Fruit fly (Drosophila melanogaster) whole organism, embryonic: ENCODE data around the gene Bx.

Experiments used
- Aef1 ChIP-seq: fragments of 200-800 bp; sonication (Bioruptor generic); IDR thresholded peaks from 3 replicates; pipeline ENCODE4 v1.3.6; 2022; ENCODE audit warnings: missing biosample characterization, missing genetic modification characterization
- CG1024 ChIP-seq: fragments of 200-800 bp; sonication (Bioruptor generic); IDR thresholded peaks from 2 replicates; pipeline ENCODE4 v1.3.6; 2022; ENCODE audit warnings: missing biosample characterization, missing genetic modification characterization
- CG14710 ChIP-seq: fragments of 200-800 bp; sonication (Bioruptor generic); optimal IDR thresholded peaks from 3 replicates; lab custom pipeline; 2019; ENCODE audit warnings: missing biosample characterization, mild to moderate bottlenecking, missing genetic modification characterization, moderate library complexity
- CG15514 ChIP-seq: fragments of 200-800 bp; sonication (Bioruptor generic); optimal IDR thresholded peaks from 3 replicates; lab custom pipeline; 2017; ENCODE audit warnings: missing biosample characterization, missing genetic modification characterization, mild to moderate bottlenecking, moderate library complexity, missing genetic modification reagents
- CG18262 ChIP-seq: fragments of 200-800 bp; optimal IDR thresholded peaks from 3 replicates; lab custom pipeline; 2019; ENCODE audit warnings: missing biosample characterization, mild to moderate bottlenecking, missing genetic modification characterization, moderate library complexity
- CG31365 ChIP-seq: fragments of 200-800 bp; sonication (Bioruptor generic); optimal IDR thresholded peaks from 2 replicates; lab custom pipeline; 2018; ENCODE audit warnings: missing biosample characterization, mild to moderate bottlenecking, missing genetic modification characterization
- CG31388 ChIP-seq: fragments of 200-800 bp; sonication (Bioruptor generic); optimal IDR thresholded peaks from 2 replicates; lab custom pipeline; 2016; ENCODE audit warnings: missing biosample characterization, missing genetic modification characterization
- CG31441 ChIP-seq: fragments of 200-800 bp; sonication (Bioruptor generic); IDR thresholded peaks from 2 replicates; pipeline ENCODE4 v1.3.6; 2022; ENCODE audit warnings: missing biosample characterization, missing genetic modification characterization
- CG32767 ChIP-seq: fragments of 200-800 bp; sonication (Bioruptor generic); IDR thresholded peaks from 2 replicates; pipeline ENCODE4 v1.3.6; 2022; ENCODE audit warnings: missing biosample characterization, missing genetic modification characterization
- CG3407 ChIP-seq: fragments of 200-800 bp; sonication (Bioruptor generic); optimal IDR thresholded peaks from 2 replicates; lab custom pipeline; 2018; ENCODE audit warnings: missing biosample characterization, mild to moderate bottlenecking, missing genetic modification characterization
- CG6689 ChIP-seq: fragments of 200-800 bp; sonication (Bioruptor generic); IDR thresholded peaks from 2 replicates; pipeline ENCODE4 v1.3.6; 2022; ENCODE audit warnings: missing biosample characterization, missing genetic modification characterization
- CG7556 ChIP-seq: fragments of 200-800 bp; sonication (Bioruptor generic); optimal IDR thresholded peaks from 2 replicates; lab custom pipeline; 2017; ENCODE audit warnings: missing biosample characterization, mild to moderate bottlenecking, missing genetic modification characterization
- CG7839 ChIP-seq: fragments of 200-800 bp; sonication (Bioruptor generic); optimal IDR thresholded peaks from 3 replicates; lab custom pipeline; 2018; ENCODE audit warnings: missing biosample characterization, mild to moderate bottlenecking, missing genetic modification characterization, moderate library complexity
- CG9215 ChIP-seq: fragments of 200-800 bp; sonication (Bioruptor generic); IDR thresholded peaks from 2 replicates; pipeline ENCODE4 v1.3.6; 2022; ENCODE audit warnings: missing biosample characterization, missing genetic modification characterization
- CG9797 ChIP-seq: fragments of 200-800 bp; sonication (Bioruptor generic); optimal IDR thresholded peaks from 3 replicates; lab custom pipeline; 2018; ENCODE audit warnings: missing biosample characterization, mild to moderate bottlenecking, missing genetic modification characterization
- D ChIP-seq, 2 experiments: fragments of 200-800 bp in 1 of 2; fragments of >200 bp in 1 of 2; sonication (Bioruptor generic) in 1 of 2; optimal IDR thresholded peaks; 2 replicates in 1 of 2; 3 replicates in 1 of 2; lab custom pipeline; 2017; ENCODE audit warnings: mild to moderate bottlenecking in 1 of 2, missing biosample characterization in 1 of 2, missing genetic modification characterization in 1 of 2, missing genetic modification reagents in 1 of 2
- Dbx ChIP-seq: fragments of 200-800 bp; sonication (Bioruptor generic); IDR thresholded peaks from 3 replicates; pipeline ENCODE4 v1.3.6; 2022; ENCODE audit warnings: missing biosample characterization, missing genetic modification characterization
- Dp ChIP-seq: fragments of 200-800 bp; sonication (Bioruptor generic); optimal IDR thresholded peaks from 2 replicates; lab custom pipeline; 2018; ENCODE audit warnings: missing biosample characterization, mild to moderate bottlenecking, missing genetic modification characterization, moderate library complexity
- Hmx ChIP-seq: fragments of 200-800 bp; sonication (Bioruptor generic); optimal IDR thresholded peaks from 2 replicates; lab custom pipeline; 2016; ENCODE audit warnings: missing biosample characterization, missing genetic modification characterization
- Hr3 ChIP-seq: fragments of 200-800 bp; sonication (Bioruptor generic); optimal IDR thresholded peaks from 3 replicates; lab custom pipeline; 2016; ENCODE audit warnings: missing biosample characterization, missing genetic modification characterization
- Jarid2 ChIP-seq: fragments of 200-800 bp; sonication (Bioruptor generic); optimal IDR thresholded peaks from 3 replicates; lab custom pipeline; 2017; ENCODE audit warnings: mild to moderate bottlenecking, missing biosample characterization, missing genetic modification reagents, missing genetic modification characterization
- Lim3 ChIP-seq: fragments of 200-800 bp; sonication (Bioruptor generic); IDR thresholded peaks from 2 replicates; pipeline ENCODE4 v1.3.6; 2022; ENCODE audit warnings: missing biosample characterization, missing genetic modification characterization
- Lpt ChIP-seq: fragments of >200 bp; optimal IDR thresholded peaks from 2 replicates; lab custom pipeline; 2018; ENCODE audit warnings: missing biosample characterization, missing genetic modification characterization
- Med ChIP-seq: fragments of 200-800 bp; sonication (Bioruptor generic); peaks from one replicate; lab custom pipeline; 2016; ENCODE audit warnings: missing biosample characterization, missing genetic modification characterization, mild to moderate bottlenecking, inconsistent platforms, moderate library complexity
- Nf-YA ChIP-seq: fragments of 200-800 bp; sonication (Bioruptor generic); IDR thresholded peaks from 2 replicates; pipeline ENCODE4 v1.3.6; 2022; ENCODE audit warnings: missing biosample characterization, missing genetic modification characterization
- Oaz ChIP-seq: fragments of 200-800 bp; sonication (Bioruptor generic); IDR thresholded peaks from 2 replicates; pipeline ENCODE4 v1.3.6; 2022; ENCODE audit warnings: missing biosample characterization, missing genetic modification characterization
- Oli ChIP-seq: fragments of 200-800 bp; sonication (Bioruptor generic); optimal IDR thresholded peaks from 2 replicates; lab custom pipeline; 2018; ENCODE audit warnings: missing biosample characterization, mild to moderate bottlenecking, missing genetic modification characterization, moderate library complexity
- Xrp1 ChIP-seq: fragments of 200-800 bp; sonication (Bioruptor generic); IDR thresholded peaks from 2 replicates; pipeline ENCODE4 v1.3.6; 2022; ENCODE audit warnings: missing biosample characterization, missing genetic modification characterization
- ara ChIP-seq: fragments of 200-800 bp; sonication (Bioruptor generic); IDR thresholded peaks from 2 replicates; pipeline ENCODE4 v1.3.6; 2022; ENCODE audit warnings: missing biosample characterization, missing genetic modification characterization
- bab2 ChIP-seq: fragments of 200-800 bp; sonication (Bioruptor generic); optimal IDR thresholded peaks from 2 replicates; lab custom pipeline; 2016; ENCODE audit warnings: missing biosample characterization, missing genetic modification characterization
- bsh ChIP-seq, 2 experiments: fragments of 200-800 bp; sonication (Bioruptor generic); optimal IDR thresholded peaks; 2 replicates each; lab custom pipeline; 2017 to 2018; ENCODE audit warnings: mild to moderate bottlenecking in 2 of 2, missing biosample characterization in 2 of 2, missing genetic modification characterization in 2 of 2, moderate library complexity in 1 of 2
- btn ChIP-seq: fragments of 200-800 bp; sonication (Bioruptor generic); optimal IDR thresholded peaks from 2 replicates; lab custom pipeline; 2016; ENCODE audit warnings: missing biosample characterization, missing genetic modification characterization
- cad ChIP-seq: fragments of >200 bp; optimal IDR thresholded peaks from 2 replicates; lab custom pipeline; 2017; ENCODE audit warnings: missing biosample characterization, missing genetic modification characterization
- dmrt99B ChIP-seq: fragments of 200-800 bp; sonication (Bioruptor generic); optimal IDR thresholded peaks from 2 replicates; lab custom pipeline; 2018; ENCODE audit warnings: missing biosample characterization, mild to moderate bottlenecking, missing genetic modification characterization, moderate library complexity
- en ChIP-seq: fragments of 200-800 bp; sonication (Bioruptor generic); optimal IDR thresholded peaks from 2 replicates; lab custom pipeline; 2016; ENCODE audit warnings: missing biosample characterization, missing genetic modification characterization
- esg ChIP-seq: fragments of 200-800 bp; sonication (Bioruptor generic); conservative IDR thresholded peaks from 2 replicates; pipeline ENCODE4 v1.3.6; 2022; ENCODE audit warnings: missing biosample characterization, missing genetic modification characterization
- onecut ChIP-seq: fragments of 200-800 bp; sonication (Bioruptor generic); IDR thresholded peaks from 2 replicates; pipeline ENCODE4 v1.3.6; 2022; ENCODE audit warnings: missing biosample characterization, missing genetic modification characterization
- p53 ChIP-seq: fragments of 200-800 bp; sonication (Bioruptor generic); optimal IDR thresholded peaks from 2 replicates; lab custom pipeline; 2016; ENCODE audit warnings: missing biosample characterization, missing genetic modification characterization
- pnt ChIP-seq: fragments of 200-800 bp; sonication (Bioruptor generic); optimal IDR thresholded peaks from 3 replicates; lab custom pipeline; 2016; ENCODE audit warnings: missing biosample characterization, missing genetic modification characterization
- pzg ChIP-seq: fragments of 200-800 bp; sonication (Bioruptor generic); optimal IDR thresholded peaks from 3 replicates; lab custom pipeline; 2018; ENCODE audit warnings: missing biosample characterization, mild to moderate bottlenecking, missing genetic modification characterization, moderate library complexity
- rib ChIP-seq: fragments of 200-800 bp; sonication (Bioruptor generic); IDR thresholded peaks from 2 replicates; pipeline ENCODE4 v1.3.6; 2022; ENCODE audit warnings: missing biosample characterization, missing genetic modification characterization
- run ChIP-seq: fragments of 200-800 bp; sonication (Bioruptor generic); optimal IDR thresholded peaks from 3 replicates; lab custom pipeline; 2018; ENCODE audit warnings: missing biosample characterization, mild to moderate bottlenecking, missing genetic modification characterization
- sc ChIP-seq, 3 experiments: fragments of >200 bp in 2 of 3; fragments of 200-800 bp in 1 of 3; sonication (Bioruptor generic) in 1 of 3; optimal IDR thresholded peaks; 2 replicates in 2 of 3; 3 replicates in 1 of 3; lab custom pipeline; 2017; ENCODE audit warnings: mild to moderate bottlenecking in 1 of 3, missing biosample characterization in 1 of 3, missing genetic modification characterization in 1 of 3, missing genetic modification reagents in 1 of 3
- sens ChIP-seq: fragments of 200-800 bp; sonication (Bioruptor generic); peaks from one replicate; lab custom pipeline; 2016; ENCODE audit warnings: missing biosample characterization, missing genetic modification characterization
- sna ChIP-seq: fragments of 200-800 bp; sonication (Bioruptor generic); IDR thresholded peaks from 2 replicates; pipeline ENCODE4 v1.3.6; 2022; ENCODE audit warnings: missing biosample characterization, missing genetic modification characterization; ENCODE audit not compliant: partially characterized antibody
- sqz ChIP-seq: fragments of 200-800 bp; sonication (Bioruptor generic); optimal IDR thresholded peaks from 3 replicates; lab custom pipeline; 2018; ENCODE audit warnings: missing biosample characterization, mild to moderate bottlenecking, missing genetic modification characterization
- tgo ChIP-seq: fragments of 200-800 bp; sonication (Bioruptor generic); IDR thresholded peaks from 3 replicates; pipeline ENCODE4 v1.3.6; 2022; ENCODE audit warnings: missing biosample characterization, missing genetic modification characterization
- tna ChIP-seq: fragments of 200-800 bp; sonication (Bioruptor generic); IDR thresholded peaks from 2 replicates; pipeline ENCODE4 v1.3.6; 2022; ENCODE audit warnings: missing biosample characterization, missing genetic modification characterization; ENCODE audit not compliant: partially characterized antibody
- trem ChIP-seq: fragments of 200-800 bp; optimal IDR thresholded peaks from 3 replicates; lab custom pipeline; 2019; ENCODE audit warnings: missing biosample characterization, mild to moderate bottlenecking, missing genetic modification characterization, moderate library complexity
- zf30C ChIP-seq: fragments of 200-800 bp; sonication (Bioruptor generic); optimal IDR thresholded peaks from 3 replicates; lab custom pipeline; 2018; ENCODE audit warnings: missing biosample characterization, mild to moderate bottlenecking, missing genetic modification characterization

Bx gene

dm6 chrX:18552451-18552850 lies 37.2 kb downstream of the Bx start (continued):
- no peak for TF ChIP-seq CG31388
- peak; percentile 44; the same call in 1 of the 2 replicates for TF ChIP-seq CG6689
- 0 out of 2 replicates have a peak, but pooled peaks have one; percentile 16 for TF ChIP-seq CG32767 (GFP tag; lab: Robert Waterston, UW)
- TF ChIP-seq Lim3 (GFP tag; lab: Robert Waterston, UW): no peak
- peak; percentile 23; the same call in 1 of the 2 replicates for TF ChIP-seq esg (GFP tag; lab: Robert Waterston, UW)
- no peak for TF ChIP-seq sna (GFP tag; lab: Robert Waterston, UW)
- TF ChIP-seq Nf-YA: no peak
- TF ChIP-seq CG31365 (tag; lab: Kevin White, UChicago): no peak
- TF ChIP-seq sqz: no peak
- TF ChIP-seq tna: no peak
- TF ChIP-seq zf30C (GFP tag; lab: Kevin White, UChicago): peak; percentile 32
- TF ChIP-seq CG1024 (GFP tag; lab: Robert Waterston, UW): no peak
- peak; percentile 32 for TF ChIP-seq bab2 (GFP tag; lab: Kevin White, UChicago)
- no peak for TF ChIP-seq trem (tag; lab: Kevin White, UChicago)
- no peak for TF ChIP-seq cad (GFP tag; lab: Kevin White, UChicago)
- TF ChIP-seq Med (GFP tag; lab: Kevin White, UChicago): peak; percentile 76
- TF ChIP-seq CG31441 (GFP tag; lab: Robert Waterston, UW): peak; percentile 47; the same call in 1 of the 2 replicates
- no peak for TF ChIP-seq D (optimal IDR thresholded peaks at IDR 0.05; lab: Kevin White, UChicago)
- TF ChIP-seq D (GFP tag; optimal IDR thresholded peaks at IDR 0.05; lab: Kevin White, UChicago): peak; percentile 37
- TF ChIP-seq Lpt (GFP tag; lab: Kevin White, UChicago): no peak
- TF ChIP-seq btn (GFP tag; lab: Kevin White, UChicago): no peak
- no peak for TF ChIP-seq rib (GFP tag; lab: Robert Waterston, UW)
- TF ChIP-seq p53 (GFP tag; lab: Kevin White, UChicago): no peak
- TF ChIP-seq CG7556 (GFP tag; lab: Kevin White, UChicago): peak; percentile 29
- peak; percentile 63; the same call in 1 of the 2 replicates for TF ChIP-seq Xrp1
- peak; percentile 51 for TF ChIP-seq CG7839 (tag; lab: Kevin White, UChicago)
- no peak for TF ChIP-seq Hmx
- no peak for TF ChIP-seq Dp
- TF ChIP-seq CG3407 (GFP tag; lab: Kevin White, UChicago): peak; percentile 15
- peak; percentile 61 to 63 for TF ChIP-seq bsh (GFP tag; optimal IDR thresholded peaks at IDR 0.05; lab: Kevin White, UChicago)
- TF ChIP-seq Oaz: no peak
- peak; percentile 33; the same call in 1 of the 3 replicates for TF ChIP-seq tgo (GFP tag; lab: Robert Waterston, UW)
- no peak for TF ChIP-seq Dbx (GFP tag; lab: Robert Waterston, UW)
- no peak for TF ChIP-seq pzg
- no peak for TF ChIP-seq en
- TF ChIP-seq ara (GFP tag; lab: Robert Waterston, UW): 0 out of 2 replicates have a peak, but pooled peaks have one; percentile 26
- no peak for TF ChIP-seq sc (optimal IDR thresholded peaks at IDR 0.05; lab: Kevin White, UChicago)
- TF ChIP-seq sc (GFP tag; optimal IDR thresholded peaks at IDR 0.05; lab: Kevin White, UChicago): peak; percentile 11
- no peak for TF ChIP-seq CG15514 (GFP tag; lab: Kevin White, UChicago)
- peak; percentile 27 for TF ChIP-seq CG14710 (tag; lab: Kevin White, UChicago)
- TF ChIP-seq onecut (GFP tag; lab: Robert Waterston, UW): no peak
- TF ChIP-seq CG9215: no peak
- TF ChIP-seq Oli (tag; lab: Kevin White, UChicago): peak; percentile 56
- no peak for TF ChIP-seq pnt
- TF ChIP-seq dmrt99B: peak; percentile 56
- TF ChIP-seq Jarid2: no peak
- peak; percentile 22 for TF ChIP-seq Hr3 (GFP tag; lab: Kevin White, UChicago)
- TF ChIP-seq CG9797 (GFP tag; lab: Kevin White, UChicago): no peak
- no peak for TF ChIP-seq run (tag; lab: Kevin White, UChicago)
- peak; percentile 79 for TF ChIP-seq sens (GFP tag; lab: Kevin White, UChicago)
- no peak for TF ChIP-seq Aef1 (GFP tag; lab: Robert Waterston, UW)
- peak; percentile 51 for TF ChIP-seq CG18262 (tag; lab: Kevin White, UChicago)
